Fruit fly (Drosophila melanogaster) whole organism, adult: ENCODE data around the gene Ace.

Source experiments
- CG11617 ChIP-seq: fragments of 200-800 bp; sonication (Bioruptor generic); optimal IDR thresholded peaks from 2 replicates; lab custom pipeline; 2017; ENCODE audit warnings: mild to moderate bottlenecking, missing biosample characterization, missing genetic modification reagents, missing genetic modification characterization
- CG12768 ChIP-seq: fragments of 200-800 bp; sonication (Bioruptor generic); optimal IDR thresholded peaks from 2 replicates; lab custom pipeline; 2017; ENCODE audit warnings: missing biosample characterization, missing genetic modification characterization, mild to moderate bottlenecking, moderate library complexity, missing genetic modification reagents
- CG14711 ChIP-seq: fragments of 200-800 bp; sonication (Bioruptor generic); optimal IDR thresholded peaks from 2 replicates; lab custom pipeline; 2018; ENCODE audit warnings: missing biosample characterization, mild to moderate bottlenecking, missing genetic modification characterization, moderate library complexity
- CG1620 ChIP-seq: fragments of 200-800 bp; sonication (Bioruptor generic); optimal IDR thresholded peaks from 2 replicates; lab custom pipeline; 2016; ENCODE audit warnings: missing biosample characterization, missing genetic modification characterization
- CG33017 ChIP-seq: fragments of 200-800 bp; sonication (Bioruptor generic); optimal IDR thresholded peaks from 2 replicates; lab custom pipeline; 2018; ENCODE audit warnings: missing biosample characterization, mild to moderate bottlenecking, missing genetic modification characterization, moderate library complexity
- CG5204 ChIP-seq: fragments of 200-800 bp; sonication (Bioruptor generic); optimal IDR thresholded peaks from 2 replicates; lab custom pipeline; 2016; ENCODE audit warnings: missing biosample characterization, missing genetic modification characterization
- CG7045 ChIP-seq: fragments of 200-800 bp; sonication (Bioruptor generic); optimal IDR thresholded peaks from 2 replicates; lab custom pipeline; 2017; ENCODE audit warnings: missing biosample characterization, mild to moderate bottlenecking, missing genetic modification characterization
- CG7101 ChIP-seq: fragments of 200-800 bp; sonication (Bioruptor generic); optimal IDR thresholded peaks from 2 replicates; lab custom pipeline; 2018; ENCODE audit warnings: missing biosample characterization, mild to moderate bottlenecking, missing genetic modification characterization, moderate library complexity
- Crg-1 ChIP-seq: fragments of 200-800 bp; sonication (Bioruptor generic); optimal IDR thresholded peaks from 2 replicates; lab custom pipeline; 2016; ENCODE audit warnings: missing biosample characterization, missing genetic modification characterization
- Hr96 ChIP-seq: fragments of 200-800 bp; sonication (Bioruptor generic); optimal IDR thresholded peaks from 2 replicates; lab custom pipeline; 2016; ENCODE audit warnings: missing biosample characterization, missing genetic modification characterization
- Mnt ChIP-seq: fragments of 200-800 bp; sonication (Bioruptor generic); optimal IDR thresholded peaks from 2 replicates; lab custom pipeline; 2016; ENCODE audit warnings: missing biosample characterization, mild to moderate bottlenecking, missing genetic modification characterization
- bab1 ChIP-seq: fragments of 200-800 bp; sonication (Bioruptor generic); optimal IDR thresholded peaks from 3 replicates; lab custom pipeline; 2019; ENCODE audit warnings: missing biosample characterization, mild to moderate bottlenecking, missing genetic modification characterization, moderate library complexity
- cic ChIP-seq: fragments of 200-800 bp; sonication (Bioruptor generic); optimal IDR thresholded peaks from 2 replicates; lab custom pipeline; 2017; ENCODE audit warnings: missing biosample characterization, mild to moderate bottlenecking, missing genetic modification characterization, moderate library complexity
- cnc ChIP-seq, 2 experiments: fragments of >200 bp; optimal IDR thresholded peaks; 2 replicates each; lab custom pipeline; 2017
- kay ChIP-seq: fragments of 200-800 bp; sonication (Bioruptor generic); peaks from one replicate; lab custom pipeline; 2016; ENCODE audit warnings: missing biosample characterization, missing genetic modification characterization, borderline replicate concordance
- ovo ChIP-seq: fragments of 200-800 bp; sonication (Bioruptor generic); optimal IDR thresholded peaks from 2 replicates; lab custom pipeline; 2016; ENCODE audit warnings: missing biosample characterization, missing genetic modification characterization
- pad ChIP-seq: fragments of 200-800 bp; sonication (Bioruptor generic); optimal IDR thresholded peaks from 3 replicates; lab custom pipeline; 2017; ENCODE audit warnings: missing biosample characterization, missing genetic modification characterization, mild to moderate bottlenecking, moderate library complexity, missing genetic modification reagents
- tj ChIP-seq: fragments of 200-800 bp; sonication (Bioruptor generic); optimal IDR thresholded peaks from 3 replicates; lab custom pipeline; 2017; ENCODE audit warnings: missing biosample characterization, mild to moderate bottlenecking, missing genetic modification characterization, moderate library complexity
- toe ChIP-seq: fragments of 200-800 bp; sonication (Bioruptor generic); optimal IDR thresholded peaks from 2 replicates; lab custom pipeline; 2016; ENCODE audit warnings: missing biosample characterization, missing genetic modification characterization

The Ace gene

dm6 chr3R:13298114-13298818, 38.9 kb upstream of the Ace start, which contains the start of gene CG8774:
TSS of gene CG8774 (plus strand) at chr3R:13298768.
- TF ChIP-seq kay (peak; percentile 21), toe (GFP tag; lab: Kevin White, UChicago) (no peak)

- no peak for TF ChIP-seq CG11617
- TF ChIP-seq CG12768: no peak
- TF ChIP-seq kay: no peak
- no peak for TF ChIP-seq CG14711 (tag; lab: Kevin White, UChicago)
- TF ChIP-seq bab1 (GFP tag; lab: Kevin White, UChicago): no peak
Observed at dm6 chr3R:13294461-13294860, 35.1 kb upstream of the Ace start, which contains the start of gene CG8773. TSS of gene CG8773 (plus strand) at chr3R:13294748.

dm6 chr3R:13293148-13293756, 33.9 kb upstream of the Ace start, which contains the start of gene wntD:
TSS of gene wntD (minus strand) at chr3R:13293198.
- TF ChIP-seq Hr96 (GFP tag; lab: Kevin White, UChicago): no peak
- TF ChIP-seq kay: no peak
- TF ChIP-seq CG5204 (GFP tag; lab: Kevin White, UChicago): no peak
- no peak for TF ChIP-seq ovo (GFP tag; lab: Kevin White, UChicago)
- no peak for TF ChIP-seq tj (GFP tag; lab: Kevin White, UChicago)
- no peak for TF ChIP-seq CG1620
- TF ChIP-seq cnc (optimal IDR thresholded peaks at IDR 0.05; lab: Kevin White, UChicago): no peak
- TF ChIP-seq cic: no peak
- TF ChIP-seq CG14711 (tag; lab: Kevin White, UChicago): no peak

- TF ChIP-seq cic (no peak), cnc (optimal IDR thresholded peaks at IDR 0.05; lab: Kevin White, UChicago) (no peak), CG7045 (no peak), kay (no peak), CG33017 (tag; lab: Kevin White, UChicago) (no peak), CG12768 (no peak), CG1620 (no peak), CG14711 (tag; lab: Kevin White, UChicago) (no peak), CG11617 (no peak), toe (GFP tag; lab: Kevin White, UChicago) (no peak), tj (GFP tag; lab: Kevin White, UChicago) (no peak)
Observed at dm6 chr3R:13290329-13290728, 31.0 kb upstream of the Ace start, which contains the start of gene Osi22. TSS of gene Osi22 (plus strand) at chr3R:13290629.

- TF ChIP-seq CG11617 (no peak), CG33017 (tag; lab: Kevin White, UChicago) (no peak), Crg-1 (no peak), CG12768 (no peak), pad (GFP tag; lab: Kevin White, UChicago) (no peak), Mnt (GFP tag; lab: Kevin White, UChicago) (no peak), bab1 (GFP tag; lab: Kevin White, UChicago) (no peak), cnc (optimal IDR thresholded peaks at IDR 0.05; lab: Kevin White, UChicago) (no peak), CG14711 (tag; lab: Kevin White, UChicago) (no peak), CG5204 (GFP tag; lab: Kevin White, UChicago) (no peak), CG7101 (tag; lab: Kevin White, UChicago) (no peak), CG7045 (no peak), ovo (GFP tag; lab: Kevin White, UChicago) (no peak), Hr96 (GFP tag; lab: Kevin White, UChicago) (no peak), tj (GFP tag; lab: Kevin White, UChicago) (no peak), cic (no peak)
Observed at dm6 chr3R:13288763-13289312, 29.5 kb upstream of the Ace start, which contains the start of gene apn. TSS of gene apn (minus strand) at chr3R:13288813.

dm6 chr3R:13286118-13286579, 26.8 kb upstream of the Ace start, which contains the start of gene CG15888:
TSS of gene CG15888 (minus strand) at chr3R:13286529.
- TF ChIP-seq CG11617: no peak
- TF ChIP-seq cnc (optimal IDR thresholded peaks at IDR 0.05; lab: Kevin White, UChicago): no peak
- no peak for TF ChIP-seq CG33017 (tag; lab: Kevin White, UChicago)
- no peak for TF ChIP-seq CG5204 (GFP tag; lab: Kevin White, UChicago)
- TF ChIP-seq CG12768: no peak

- TF ChIP-seq pad (GFP tag; lab: Kevin White, UChicago) (no peak), CG11617 (no peak), bab1 (GFP tag; lab: Kevin White, UChicago) (no peak), Mnt (GFP tag; lab: Kevin White, UChicago) (no peak), CG33017 (tag; lab: Kevin White, UChicago) (no peak), CG7101 (tag; lab: Kevin White, UChicago) (no peak)
Observed at dm6 chr3R:13285110-13285509, 25.8 kb upstream of the Ace start.
